Fruit fly (Drosophila melanogaster) whole organism, embryonic: ENCODE measurements around the gene Hsp83.

Experiments used
- Awh ChIP-seq: fragments of 200-800 bp; sonication (Bioruptor generic); IDR thresholded peaks from 2 replicates; pipeline ENCODE4, ENCODE4 v1.3.6; 2022; ENCODE audit warnings: missing biosample characterization, missing genetic modification characterization
- B-H2 ChIP-seq: fragments of 200-800 bp; sonication (Bioruptor generic); optimal IDR thresholded peaks from 2 replicates; lab custom pipeline; 2018; ENCODE audit warnings: missing biosample characterization, mild to moderate bottlenecking, missing genetic modification characterization
- Bdp1 ChIP-seq: fragments of 200-800 bp; sonication (Bioruptor generic); optimal IDR thresholded peaks from 3 replicates; lab custom pipeline; 2016; ENCODE audit warnings: missing biosample characterization, missing genetic modification characterization
- CG10321 ChIP-seq: fragments of 200-800 bp; sonication (Bioruptor generic); IDR thresholded peaks from 2 replicates; pipeline ENCODE4 v1.3.6; 2022; ENCODE audit warnings: missing biosample characterization, missing genetic modification characterization
- CG10366 ChIP-seq: fragments of 200-800 bp; sonication (Bioruptor generic); IDR thresholded peaks from 2 replicates; pipeline ENCODE4 v1.3.6; 2022; ENCODE audit warnings: missing biosample characterization, missing genetic modification characterization
- CG10543 ChIP-seq: fragments of 200-800 bp; sonication (Bioruptor generic); optimal IDR thresholded peaks from 3 replicates; lab custom pipeline; 2017; ENCODE audit warnings: missing biosample characterization, mild to moderate bottlenecking, missing genetic modification characterization, moderate library complexity
- CG10565 ChIP-seq: fragments of 200-800 bp; sonication (Bioruptor generic); optimal IDR thresholded peaks from 3 replicates; lab custom pipeline; 2016; ENCODE audit warnings: missing biosample characterization, mild to moderate bottlenecking, missing genetic modification characterization
- CG11247 ChIP-seq: fragments of 200-800 bp; sonication (Bioruptor generic); IDR thresholded peaks from 2 replicates; pipeline ENCODE4 v1.3.6; 2022; ENCODE audit warnings: missing biosample characterization, missing genetic modification characterization
- CG12071 ChIP-seq: fragments of 200-800 bp; sonication (Bioruptor generic); optimal IDR thresholded peaks from 3 replicates; lab custom pipeline; 2018; ENCODE audit warnings: missing biosample characterization, mild to moderate bottlenecking, missing genetic modification characterization
- CG13287 ChIP-seq: fragments of 200-800 bp; sonication (Bioruptor generic); IDR thresholded peaks from 2 replicates; pipeline ENCODE4 v1.3.6; 2022; ENCODE audit warnings: missing biosample characterization, missing genetic modification characterization; ENCODE audit not compliant: partially characterized antibody
- CG13624 ChIP-seq: fragments of 200-800 bp; sonication (Bioruptor generic); optimal IDR thresholded peaks from 2 replicates; lab custom pipeline; 2016; ENCODE audit warnings: missing biosample characterization, missing genetic modification characterization
- CG14667 ChIP-seq: fragments of 200-800 bp; sonication (Bioruptor generic); IDR thresholded peaks from 2 replicates; pipeline ENCODE4 v1.3.6; 2022; ENCODE audit warnings: missing biosample characterization, missing genetic modification characterization
- CG2116 ChIP-seq: fragments of 200-800 bp; sonication (Bioruptor generic); optimal IDR thresholded peaks from 3 replicates; lab custom pipeline; 2018; ENCODE audit warnings: missing biosample characterization, mild to moderate bottlenecking, missing genetic modification characterization
- CG2889 ChIP-seq: fragments of 200-800 bp; sonication (Bioruptor generic); IDR thresholded peaks from 3 replicates; pipeline ENCODE4 v1.3.6; 2022; ENCODE audit warnings: missing biosample characterization, missing genetic modification characterization
- CG30020 ChIP-seq: fragments of 200-800 bp; optimal IDR thresholded peaks from 2 replicates; lab custom pipeline; 2019; ENCODE audit warnings: missing biosample characterization, mild to moderate bottlenecking, missing genetic modification characterization, moderate library complexity
- CG32767 ChIP-seq: fragments of 200-800 bp; sonication (Bioruptor generic); IDR thresholded peaks from 2 replicates; pipeline ENCODE4 v1.3.6; 2022; ENCODE audit warnings: missing biosample characterization, missing genetic modification characterization
- CG34422 ChIP-seq: fragments of 200-800 bp; sonication (Bioruptor generic); IDR thresholded peaks from 3 replicates; pipeline ENCODE4 v1.3.6; 2022; ENCODE audit warnings: missing biosample characterization, missing genetic modification characterization
- CG6175 ChIP-seq: fragments of 200-800 bp; sonication (Bioruptor generic); IDR thresholded peaks from 3 replicates; pipeline ENCODE4 v1.3.6; 2022; ENCODE audit warnings: missing biosample characterization, missing genetic modification characterization
- CG6683 ChIP-seq: fragments of 200-800 bp; sonication (Bioruptor generic); optimal IDR thresholded peaks from 2 replicates; lab custom pipeline; 2017; ENCODE audit warnings: missing biosample characterization, mild to moderate bottlenecking, missing genetic modification characterization, missing genetic modification reagents
- CG9876 ChIP-seq: fragments of 200-800 bp; sonication (Bioruptor generic); optimal IDR thresholded peaks from 2 replicates; lab custom pipeline; 2016; ENCODE audit warnings: missing biosample characterization, missing genetic modification characterization
- CTCF ChIP-seq: fragments of 200-800 bp; sonication (Bioruptor generic); optimal IDR thresholded peaks from 2 replicates; lab custom pipeline; 2017; ENCODE audit warnings: missing biosample characterization, mild to moderate bottlenecking, missing genetic modification characterization, moderate library complexity
- Chrac-16 ChIP-seq: fragments of 200-800 bp; sonication (Bioruptor generic); optimal IDR thresholded peaks from 3 replicates; lab custom pipeline; 2016; ENCODE audit warnings: missing biosample characterization, missing genetic modification characterization
- Dbx ChIP-seq: fragments of 200-800 bp; sonication (Bioruptor generic); IDR thresholded peaks from 3 replicates; pipeline ENCODE4 v1.3.6; 2022; ENCODE audit warnings: missing biosample characterization, missing genetic modification characterization
- Dp ChIP-seq: fragments of 200-800 bp; sonication (Bioruptor generic); optimal IDR thresholded peaks from 2 replicates; lab custom pipeline; 2018; ENCODE audit warnings: missing biosample characterization, mild to moderate bottlenecking, missing genetic modification characterization, moderate library complexity
- E2f2 ChIP-seq: fragments of 200-800 bp; sonication (Bioruptor generic); IDR thresholded peaks from 2 replicates; pipeline ENCODE4 v1.3.6; 2022; ENCODE audit warnings: missing biosample characterization, missing genetic modification characterization
- ERR ChIP-seq: fragments of 200-800 bp; sonication (Bioruptor generic); optimal IDR thresholded peaks from 2 replicates; lab custom pipeline; 2016; ENCODE audit warnings: missing biosample characterization, missing genetic modification characterization
- Ets65A ChIP-seq: fragments of 200-800 bp; sonication (Bioruptor generic); peaks from one replicate; lab custom pipeline; 2016; ENCODE audit warnings: missing biosample characterization, missing genetic modification characterization
- H2.0 ChIP-seq: fragments of 200-800 bp; sonication (Bioruptor generic); IDR thresholded peaks from 2 replicates; pipeline ENCODE4 v1.3.6; 2022; ENCODE audit warnings: missing biosample characterization, missing genetic modification characterization
- HmgZ ChIP-seq: fragments of 200-800 bp; sonication (Bioruptor generic); optimal IDR thresholded peaks from 2 replicates; lab custom pipeline; 2018; ENCODE audit warnings: missing biosample characterization, mild to moderate bottlenecking, missing genetic modification characterization
- MBD-R2 ChIP-seq: fragments of 200-800 bp; sonication (Bioruptor generic); IDR thresholded peaks from 2 replicates; pipeline ENCODE4 v1.3.6; 2022; ENCODE audit warnings: missing biosample characterization, missing genetic modification characterization
- Med ChIP-seq: fragments of 200-800 bp; sonication (Bioruptor generic); peaks from one replicate; lab custom pipeline; 2016; ENCODE audit warnings: missing biosample characterization, missing genetic modification characterization, mild to moderate bottlenecking, inconsistent platforms, moderate library complexity
- NC2β ChIP-seq: fragments of 200-800 bp; sonication (Bioruptor generic); optimal IDR thresholded peaks from 2 replicates; lab custom pipeline; 2016; ENCODE audit warnings: missing biosample characterization, missing genetic modification characterization
- NK7.1 ChIP-seq: fragments of 200-800 bp; sonication (Bioruptor generic); optimal IDR thresholded peaks from 3 replicates; lab custom pipeline; 2016; ENCODE audit warnings: missing biosample characterization, missing genetic modification characterization
- Scr ChIP-seq: fragments of 200-800 bp; sonication (Bioruptor generic); IDR thresholded peaks from 2 replicates; pipeline ENCODE4 v1.3.6; 2022; ENCODE audit warnings: missing biosample characterization, missing genetic modification characterization; ENCODE audit not compliant: partially characterized antibody
- caup ChIP-seq: fragments of 200-800 bp; sonication (Bioruptor generic); optimal IDR thresholded peaks from 3 replicates; lab custom pipeline; 2017; ENCODE audit warnings: missing biosample characterization, mild to moderate bottlenecking, missing genetic modification characterization, moderate library complexity; ENCODE audit not compliant: severe bottlenecking
- cwo ChIP-seq: fragments of 200-800 bp; sonication (Bioruptor generic); optimal IDR thresholded peaks from 3 replicates; lab custom pipeline; 2017; ENCODE audit warnings: missing biosample characterization, missing genetic modification characterization, mild to moderate bottlenecking, moderate library complexity, missing genetic modification reagents
- dysf ChIP-seq: fragments of 200-800 bp; sonication (Bioruptor generic); IDR thresholded peaks from 3 replicates; pipeline ENCODE4 v1.3.6; 2022; ENCODE audit warnings: missing biosample characterization, missing genetic modification characterization
- ems ChIP-seq: fragments of 200-800 bp; sonication (Bioruptor generic); optimal IDR thresholded peaks from 3 replicates; lab custom pipeline; 2016; ENCODE audit warnings: missing biosample characterization, missing genetic modification characterization
- gce ChIP-seq: fragments of 200-800 bp; sonication (Bioruptor generic); IDR thresholded peaks from 3 replicates; pipeline ENCODE4 v1.3.6; 2022; ENCODE audit warnings: missing biosample characterization, missing genetic modification characterization
- gfzf ChIP-seq: fragments of 200-800 bp; sonication (Bioruptor generic); optimal IDR thresholded peaks from 2 replicates; lab custom pipeline; 2016; ENCODE audit warnings: missing biosample characterization, mild to moderate bottlenecking, missing genetic modification characterization, moderate library complexity
- grau ChIP-seq: fragments of 200-800 bp; optimal IDR thresholded peaks from 3 replicates; lab custom pipeline; 2019; ENCODE audit warnings: missing biosample characterization, mild to moderate bottlenecking, missing genetic modification characterization, moderate library complexity
- her ChIP-seq: fragments of 200-800 bp; sonication (Bioruptor generic); optimal IDR thresholded peaks from 2 replicates; lab custom pipeline; 2016; ENCODE audit warnings: missing biosample characterization, missing genetic modification characterization
- jing ChIP-seq: fragments of 200-800 bp; sonication (Bioruptor generic); optimal IDR thresholded peaks from 2 replicates; lab custom pipeline; 2018; ENCODE audit warnings: missing biosample characterization, mild to moderate bottlenecking, missing genetic modification characterization
- jumu ChIP-seq: fragments of 200-800 bp; sonication (Bioruptor generic); optimal IDR thresholded peaks from 3 replicates; lab custom pipeline; 2016; ENCODE audit warnings: missing biosample characterization, missing genetic modification characterization
- lmd ChIP-seq: fragments of 200-800 bp; sonication (Bioruptor generic); IDR thresholded peaks from 2 replicates; pipeline ENCODE4 v1.3.6; 2022; ENCODE audit warnings: missing biosample characterization, missing genetic modification characterization
- nmo ChIP-seq: fragments of 200-800 bp; sonication (Bioruptor generic); optimal IDR thresholded peaks from 2 replicates; lab custom pipeline; 2018; ENCODE audit warnings: missing biosample characterization, mild to moderate bottlenecking, missing genetic modification characterization, moderate library complexity
- oc ChIP-seq: fragments of 200-800 bp; sonication (Bioruptor generic); optimal IDR thresholded peaks from 2 replicates; lab custom pipeline; 2018; ENCODE audit warnings: missing biosample characterization, mild to moderate bottlenecking, missing genetic modification characterization, moderate library complexity
- p53 ChIP-seq: fragments of 200-800 bp; sonication (Bioruptor generic); optimal IDR thresholded peaks from 2 replicates; lab custom pipeline; 2016; ENCODE audit warnings: missing biosample characterization, missing genetic modification characterization
- shn ChIP-seq: fragments of 200-800 bp; sonication (Bioruptor generic); optimal IDR thresholded peaks from 3 replicates; lab custom pipeline; 2016; ENCODE audit warnings: missing biosample characterization, missing genetic modification characterization
- ttk ChIP-seq: fragments of 200-800 bp; sonication (Bioruptor generic); IDR thresholded peaks from 2 replicates; pipeline ENCODE4 v2.1.2; 2022; ENCODE audit warnings: missing biosample characterization, missing genetic modification characterization
- tx ChIP-seq: fragments of 200-800 bp; sonication (Bioruptor generic); optimal IDR thresholded peaks from 2 replicates; lab custom pipeline; 2016; ENCODE audit warnings: missing biosample characterization, missing genetic modification characterization
- yki ChIP-seq: fragments of >200 bp; optimal IDR thresholded peaks from 3 replicates; lab custom pipeline; 2018

Hsp83 gene

dm6 chr3L:3239033-3239752, 46.4 kb downstream of the Hsp83 start, which contains the start of gene CG17746 (continued):
- peak; percentile 28 for TF ChIP-seq Chrac-16 (GFP tag; lab: Kevin White, UChicago)
- TF ChIP-seq CG32767 (GFP tag; lab: Robert Waterston, UW), result no peak
- TF ChIP-seq CG13287 (GFP tag; lab: Robert Waterston, UW), result peak; percentile 72
- TF ChIP-seq CG10366 (GFP tag; lab: Robert Waterston, UW), result no peak
- TF ChIP-seq CG9876 (GFP tag; lab: Kevin White, UChicago), result peak; percentile 47
- TF ChIP-seq cwo, result no peak
- peak; percentile 50 for TF ChIP-seq ERR (GFP tag; lab: Kevin White, UChicago)
- peak; percentile 33 for TF ChIP-seq jumu
- TF ChIP-seq CG11247 (GFP tag; lab: Robert Waterston, UW), result no peak
- peak; percentile 48 for TF ChIP-seq ems (GFP tag; lab: Kevin White, UChicago)
- TF ChIP-seq CG10321, result no peak
- no peak for TF ChIP-seq gce (GFP tag; lab: Robert Waterston, UW)
- TF ChIP-seq Bdp1 (GFP tag; lab: Kevin White, UChicago), result peak; percentile 56
- TF ChIP-seq tx, result peak; percentile 48
- peak; percentile 92 for TF ChIP-seq Ets65A (GFP tag; lab: Kevin White, UChicago)
- peak; percentile 28 for TF ChIP-seq NC2β (GFP tag; lab: Kevin White, UChicago)
- TF ChIP-seq NK7.1 (GFP tag; lab: Kevin White, UChicago), result no peak
- no peak; the same call in 1 of the 2 replicates for TF ChIP-seq lmd
- TF ChIP-seq CG6175 (GFP tag; lab: Robert Waterston, UW), result no peak
- TF ChIP-seq grau (tag; lab: Kevin White, UChicago), result peak; percentile 25
- TF ChIP-seq CG12071 (GFP tag; lab: Kevin White, UChicago), result no peak
- TF ChIP-seq Dbx, result peak; percentile 52; the same call in 2 of the 3 replicates
- TF ChIP-seq Dp (GFP tag; lab: Kevin White, UChicago), result peak; percentile 99
- TF ChIP-seq MBD-R2 (GFP tag; lab: Robert Waterston, UW), result peak; percentile 80
- TF ChIP-seq oc, result no peak
- TF ChIP-seq H2.0 (GFP tag; lab: Robert Waterston, UW), result 0 out of 2 replicates have a peak, but pooled peaks have one; percentile 9
- TF ChIP-seq CG34422 (GFP tag; lab: Robert Waterston, UW), result peak; percentile 59; the same call in 1 of the 3 replicates
- TF ChIP-seq shn (GFP tag; lab: Kevin White, UChicago), result peak; percentile 20
- TF ChIP-seq B-H2 (GFP tag; lab: Kevin White, UChicago), result peak; percentile 67
- no peak for TF ChIP-seq CG10565
- TF ChIP-seq CG14667 (GFP tag; lab: Robert Waterston, UW), result no peak
- TF ChIP-seq yki (lab: Kevin White, UChicago), result no peak
- TF ChIP-seq gfzf (GFP tag; lab: Kevin White, UChicago), result peak; percentile 99
- no peak for TF ChIP-seq CG2889 (GFP tag; lab: Robert Waterston, UW)
- TF ChIP-seq CG2116 (GFP tag; lab: Kevin White, UChicago), result peak; percentile 39
- TF ChIP-seq Med (GFP tag; lab: Kevin White, UChicago), result peak; percentile 92
- TF ChIP-seq CG6683 (GFP tag; lab: Kevin White, UChicago), result no peak
- peak; percentile 18 for TF ChIP-seq caup
- TF ChIP-seq Awh, result no peak
- peak; percentile 37 for TF ChIP-seq CG10543
- TF ChIP-seq p53 (GFP tag; lab: Kevin White, UChicago), result peak; percentile 59
- TF ChIP-seq her (GFP tag; lab: Kevin White, UChicago), result peak; percentile 53
- TF ChIP-seq dysf, result peak; percentile 37; the same call in 1 of the 3 replicates
- TF ChIP-seq jing (GFP tag; lab: Kevin White, UChicago), result no peak
- no peak for TF ChIP-seq ttk (GFP tag; lab: Robert Waterston, UW)
- peak; percentile 50 for TF ChIP-seq Scr (GFP tag; lab: Robert Waterston, UW)
- TF ChIP-seq CG30020 (tag; lab: Kevin White, UChicago), result no peak
- TF ChIP-seq nmo (GFP tag; lab: Kevin White, UChicago), result peak; percentile 43
- peak; percentile 99 for TF ChIP-seq E2f2 (GFP tag; lab: Robert Waterston, UW)
- peak; percentile 77 for TF ChIP-seq CG13624 (GFP tag; lab: Kevin White, UChicago)
- peak; percentile 83 for TF ChIP-seq CTCF (GFP tag; lab: Kevin White, UChicago)
- peak; percentile 81 for TF ChIP-seq HmgZ (tag; lab: Kevin White, UChicago)
